Worm (Caenorhabditis elegans) whole organism, L4/young adult: ENCODE measurements around the gene lbp-2.

Experiments used
- W03F9.2 ChIP-seq: fragments of 150-350 bp; optimal IDR thresholded peaks from 2 replicates; lab custom pipeline; 2014; ENCODE audit warnings: missing biosample characterization, missing genetic modification characterization
- dao-5 ChIP-seq: sonication (generic microtip); optimal IDR thresholded peaks from 2 replicates; lab custom pipeline; 2016; ENCODE audit warnings: missing genotype, missing genetic modification characterization, moderate library complexity, missing compliant biosample characterization
- him-1 ChIP-seq: sonication (generic microtip); optimal IDR thresholded peaks from 2 replicates; lab custom pipeline; 2016; ENCODE audit warnings: missing genotype, missing genetic modification reagents, missing genetic modification characterization, missing compliant biosample characterization

Gene lbp-2

ce11 chrX:3250481-3251091 lies 9.8 kb upstream of the lbp-2 start, which contains the start of gene pqn-37:
Gene pqn-37, minus strand, starts transcription at chrX:3250531.
- TF ChIP-seq dao-5 (tag; lab: Kevin White, UChicago) (no peak), W03F9.2 (tag; lab: Kevin White, UChicago) (no peak), him-1 (tag; lab: Kevin White, UChicago) (no peak)

- no peak for TF ChIP-seq him-1 (tag; lab: Kevin White, UChicago)
Observed at ce11 chrX:3252500-3252899, 7.9 kb upstream of the lbp-2 start, which contains the start of gene tba-9. Gene tba-9, plus strand, starts transcription at chrX:3252800.

ce11 chrX:3256784-3257493 lies 3.5 kb upstream of the lbp-2 start, which contains the start of gene lbp-3:
Gene lbp-3, plus strand, starts transcription at chrX:3257372.
- no peak for TF ChIP-seq dao-5 (tag; lab: Kevin White, UChicago)
- no peak for TF ChIP-seq W03F9.2 (tag; lab: Kevin White, UChicago)
- TF ChIP-seq him-1 (tag; lab: Kevin White, UChicago): no peak

ce11 chrX:3258842-3259241 lies 1.6 kb upstream of the lbp-2 start, which contains the start of gene lbp-1:
Gene lbp-1, plus strand, starts transcription at chrX:3259142.
- TF ChIP-seq dao-5 (tag; lab: Kevin White, UChicago) (no peak), W03F9.2 (tag; lab: Kevin White, UChicago) (no peak), him-1 (tag; lab: Kevin White, UChicago) (no peak)

ce11 chrX:3262600-3262999 lies 2.2 kb downstream of the lbp-2 start, which contains the start of gene fbxb-71:
Gene fbxb-71, plus strand, starts transcription at chrX:3262900.
- TF ChIP-seq W03F9.2 (tag; lab: Kevin White, UChicago) (no peak), dao-5 (tag; lab: Kevin White, UChicago) (no peak), him-1 (tag; lab: Kevin White, UChicago) (no peak)

- TF ChIP-seq dao-5 (tag; lab: Kevin White, UChicago) (no peak), W03F9.2 (tag; lab: Kevin White, UChicago) (no peak), him-1 (tag; lab: Kevin White, UChicago) (no peak)
Observed at ce11 chrX:3270806-3271205, 10.4 kb downstream of the lbp-2 start, which contains the start of gene sul-1. Gene sul-1, minus strand, starts transcription at chrX:3270906.

ce11 chrX:3271673-3272072 lies 11.3 kb downstream of the lbp-2 start, which contains the start of gene K09C4.9:
Gene K09C4.9, minus strand, starts transcription at chrX:3271773.
- TF ChIP-seq dao-5 (tag; lab: Kevin White, UChicago): no peak
- no peak for TF ChIP-seq W03F9.2 (tag; lab: Kevin White, UChicago)
- TF ChIP-seq him-1 (tag; lab: Kevin White, UChicago): no peak

ce11 chrX:3272580-3272979 lies 12.2 kb downstream of the lbp-2 start, which contains the start of gene K09C4.7:
Gene K09C4.7, plus strand, starts transcription at chrX:3272880.
- no peak for TF ChIP-seq dao-5 (tag; lab: Kevin White, UChicago)

- TF ChIP-seq dao-5 (tag; lab: Kevin White, UChicago) (no peak), W03F9.2 (tag; lab: Kevin White, UChicago) (no peak), him-1 (tag; lab: Kevin White, UChicago) (no peak)
Observed at ce11 chrX:3280130-3280529, 19.7 kb downstream of the lbp-2 start, which contains the start of gene K09C4.10. Gene K09C4.10, minus strand, starts transcription at chrX:3280230.

- no peak for TF ChIP-seq dao-5 (tag; lab: Kevin White, UChicago)
- TF ChIP-seq him-1 (tag; lab: Kevin White, UChicago): no peak
- no peak for TF ChIP-seq W03F9.2 (tag; lab: Kevin White, UChicago)
Observed at ce11 chrX:3282306-3282705, 21.9 kb downstream of the lbp-2 start, which contains the start of gene K09C4.5. Gene K09C4.5, plus strand, starts transcription at chrX:3282631.

ce11 chrX:3283189-3283588 lies 22.8 kb downstream of the lbp-2 start:
- TF ChIP-seq him-1 (tag; lab: Kevin White, UChicago): no peak
- TF ChIP-seq dao-5 (tag; lab: Kevin White, UChicago): no peak
- TF ChIP-seq W03F9.2 (tag; lab: Kevin White, UChicago): no peak

ce11 chrX:3284967-3285366 lies 24.6 kb downstream of the lbp-2 start:
- TF ChIP-seq W03F9.2 (tag; lab: Kevin White, UChicago): no peak
- no peak for TF ChIP-seq dao-5 (tag; lab: Kevin White, UChicago)
- no peak for TF ChIP-seq him-1 (tag; lab: Kevin White, UChicago)

- TF ChIP-seq W03F9.2 (tag; lab: Kevin White, UChicago) (no peak), him-1 (tag; lab: Kevin White, UChicago) (no peak), dao-5 (tag; lab: Kevin White, UChicago) (no peak)
Observed at ce11 chrX:3285448-3285847, 25.0 kb downstream of the lbp-2 start.
